Fruit fly (Drosophila melanogaster): ENCODE results near the gene Ziz.

The Ziz gene

DNA sequence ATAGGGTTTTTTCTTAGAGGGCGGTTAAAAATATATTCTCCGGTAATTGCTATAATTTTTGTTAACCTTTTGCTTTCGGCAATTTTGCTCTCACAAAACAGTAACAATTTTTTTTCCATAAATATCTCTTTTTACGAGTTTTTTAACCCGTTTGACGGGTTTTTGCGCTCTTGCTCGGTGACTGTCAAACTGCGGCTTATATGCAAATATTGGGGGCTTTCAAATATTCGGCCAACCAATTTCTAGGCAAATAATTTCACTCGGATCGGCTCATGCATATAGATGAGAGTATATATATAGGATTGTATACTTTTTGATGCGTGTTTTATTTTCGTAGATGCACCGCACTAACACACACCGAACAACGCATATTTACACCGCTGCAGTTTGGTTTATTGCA is 33.8 kb upstream of the Ziz start:
- no peak for TF ChIP-seq Vsx2 (GFP tag; optimal IDR thresholded peaks at IDR 0.05; ENCODE audit: partially characterized antibody)
- no peak for TF ChIP-seq Hnf4 (GFP tag; optimal IDR thresholded peaks at IDR 0.05)

DNA sequence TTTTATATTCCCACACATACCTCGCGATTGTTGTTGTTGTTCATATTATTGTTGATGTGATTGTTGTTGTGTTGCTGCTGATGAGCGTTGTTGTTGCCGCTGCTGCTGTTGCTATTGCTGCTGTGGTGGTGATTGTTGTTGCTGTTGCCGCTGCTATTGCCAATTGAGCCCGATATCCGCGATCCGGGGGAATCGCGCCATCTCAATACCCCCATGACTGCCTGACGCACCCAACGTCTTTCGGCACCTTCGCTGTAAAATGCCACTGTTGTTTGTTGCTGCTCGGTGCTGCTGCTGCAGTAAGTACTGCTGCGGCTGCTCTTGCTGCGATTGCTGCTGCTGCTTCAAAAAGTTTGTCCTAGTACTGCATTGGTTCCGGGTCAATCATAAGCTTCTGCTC is 33.1 kb upstream of the Ziz start:
- TF ChIP-seq Dfd (GFP tag; optimal IDR thresholded peaks at IDR 0.05) = peak; percentile 47
- no peak for TF ChIP-seq brk (GFP tag; optimal IDR thresholded peaks at IDR 0.05)

DNA sequence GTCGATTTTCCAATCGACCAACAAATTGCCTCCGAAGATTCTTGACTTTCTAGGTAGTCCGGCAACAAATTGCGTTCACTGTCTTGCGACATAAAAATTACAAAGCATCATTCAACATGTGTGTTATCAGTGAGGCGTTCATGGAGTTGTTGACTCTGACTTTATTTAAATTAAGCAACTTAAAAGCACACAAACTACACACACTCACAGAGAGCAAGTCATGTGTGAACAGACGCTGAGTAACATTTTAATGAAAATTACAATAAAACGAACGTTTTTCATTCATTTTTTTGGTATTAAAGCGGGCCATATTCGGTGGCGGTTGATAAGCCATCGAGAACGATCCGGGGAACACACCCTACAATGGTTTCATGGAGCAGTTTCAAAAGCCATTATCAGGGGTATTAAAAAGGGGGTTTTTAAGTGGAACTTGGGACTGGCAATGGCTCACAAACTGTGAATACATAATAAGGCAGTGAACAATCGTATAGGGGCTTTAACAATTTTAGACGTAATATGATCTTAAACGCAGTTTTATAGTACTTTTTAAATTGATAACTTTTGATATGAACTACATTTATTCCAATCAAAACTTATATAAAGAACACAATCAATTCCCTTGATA is 32.1 kb upstream of the Ziz start:
- TF ChIP-seq Abd-B (GFP tag; optimal IDR thresholded peaks at IDR 0.05) (no peak), Rel (GFP tag; optimal IDR thresholded peaks at IDR 0.05) (no peak), Rel (tag; optimal IDR thresholded peaks at IDR 0.05) (peak; percentile 70)

DNA sequence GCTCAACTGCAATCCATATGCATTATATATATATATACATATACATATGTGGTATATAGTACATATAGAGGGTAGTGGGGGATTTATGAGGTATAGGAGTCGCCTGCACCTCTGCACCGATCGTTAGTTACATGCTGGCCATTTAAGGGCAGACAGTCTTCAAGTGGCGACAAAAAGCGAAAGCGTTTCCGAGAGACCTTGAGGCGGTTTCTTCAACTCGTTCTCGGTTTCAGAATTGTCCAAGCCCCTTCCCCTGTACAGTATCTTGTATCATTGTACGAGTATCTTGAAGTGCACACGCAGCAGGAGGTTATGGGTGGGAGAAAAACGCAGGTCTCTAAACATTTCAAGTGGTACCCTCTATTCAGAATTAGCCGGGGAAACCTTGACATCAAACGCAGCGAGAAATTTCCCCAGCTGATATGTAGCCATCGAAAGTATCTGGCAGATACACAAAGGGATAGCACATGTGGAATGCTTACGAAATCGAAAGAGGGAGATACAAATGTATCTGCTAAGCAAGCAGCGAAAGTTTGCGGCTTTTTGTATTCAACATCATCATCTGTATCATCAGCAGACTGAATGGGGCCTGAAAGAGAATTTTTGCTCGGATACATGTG is 30.9 kb upstream of the Ziz start:
- TF ChIP-seq jim (GFP tag; optimal IDR thresholded peaks at IDR 0.05) (no peak), pan (optimal IDR thresholded peaks at IDR 0.05) (no peak), h (GFP tag; optimal IDR thresholded peaks at IDR 0.05) (peak; percentile 15)

DNA sequence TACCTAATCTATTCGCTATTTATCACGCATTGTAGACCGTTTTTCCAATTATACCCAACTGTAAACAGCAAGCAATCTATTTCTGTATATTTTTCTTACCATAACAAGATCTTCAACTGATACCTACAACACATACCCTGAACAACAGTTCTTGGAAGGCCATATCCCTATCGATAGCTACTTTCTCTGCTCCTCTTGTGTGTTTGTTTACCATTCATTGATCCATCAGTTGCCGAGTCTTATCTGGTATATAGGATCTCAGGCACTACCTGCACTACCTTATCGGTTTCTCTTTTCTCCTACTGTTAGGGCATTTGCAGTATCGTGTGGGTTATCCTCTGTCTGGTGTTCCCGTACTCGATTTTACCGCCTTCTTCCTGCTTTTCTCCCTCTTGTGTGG is 30.0 kb upstream of the Ziz start:
- TF ChIP-seq woc (GFP tag; optimal IDR thresholded peaks at IDR 0.05) (no peak), brk (GFP tag; optimal IDR thresholded peaks at IDR 0.05) (no peak), dl (GFP tag; optimal IDR thresholded peaks at IDR 0.05; ENCODE audit: insufficient read depth in 1 of 2, partially characterized antibody in 2 of 2) (no peak), OdsH (GFP tag; optimal IDR thresholded peaks at IDR 0.05) (no peak)

DNA sequence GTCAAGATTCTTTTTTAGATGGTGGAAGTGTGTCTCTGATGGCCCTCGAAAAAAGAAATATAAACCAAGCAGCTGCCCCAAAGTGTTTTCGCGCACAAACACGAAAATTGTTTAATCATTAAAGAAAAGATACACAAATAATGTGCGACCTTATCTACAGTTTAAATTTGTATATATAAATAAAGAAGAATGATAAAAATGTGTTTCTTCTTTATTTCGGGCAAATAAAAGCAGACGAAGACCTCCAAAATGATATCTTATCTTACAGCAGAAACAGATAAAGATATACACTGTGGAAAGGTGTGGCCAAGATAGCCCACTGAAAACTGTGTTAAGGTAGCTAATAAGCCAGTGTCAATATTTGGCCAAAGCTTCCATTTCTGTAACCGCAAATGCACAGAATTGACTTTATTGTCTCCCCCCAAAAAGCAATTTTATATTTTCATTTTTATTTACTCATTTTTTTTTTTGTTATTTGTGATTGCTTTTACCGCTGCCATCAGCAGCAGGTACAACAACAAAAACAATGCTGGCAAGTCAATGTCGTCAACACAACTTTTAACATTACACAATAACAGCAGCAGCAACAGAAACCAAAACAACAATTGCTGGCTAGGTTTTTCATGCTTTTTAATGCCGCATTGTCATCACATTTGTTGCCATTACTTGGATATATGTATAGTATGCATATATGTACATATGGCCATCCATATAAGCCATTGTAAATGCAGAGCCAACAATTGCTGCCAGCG is 29.2 kb upstream of the Ziz start:
- TF ChIP-seq OdsH (GFP tag; optimal IDR thresholded peaks at IDR 0.05) (no peak), HLH106 (tag; optimal IDR thresholded peaks at IDR 0.05) (no peak), Hr83 (GFP tag; optimal IDR thresholded peaks at IDR 0.05; ENCODE audit: poor library complexity, severe bottlenecking) (peak; percentile 54), rgr (GFP tag; optimal IDR thresholded peaks at IDR 0.05) (peak; percentile 14), h (GFP tag; optimal IDR thresholded peaks at IDR 0.05) (peak; percentile 2), tai (GFP tag; optimal IDR thresholded peaks at IDR 0.05) (no peak), Sp1 (GFP tag; optimal IDR thresholded peaks at IDR 0.05) (peak; percentile 11), usp (GFP tag; optimal IDR thresholded peaks at IDR 0.05) (no peak)

- peak in 1 of 2 experiments; percentile 19 for TF ChIP-seq foxo (GFP tag; optimal IDR thresholded peaks at IDR 0.05)
- peak; percentile 30 for TF ChIP-seq Hr83 (GFP tag; optimal IDR thresholded peaks at IDR 0.05; ENCODE audit: poor library complexity, severe bottlenecking)
- peak; percentile 2 for TF ChIP-seq fru (GFP tag; optimal IDR thresholded peaks at IDR 0.05)
- TF ChIP-seq rgr (GFP tag; optimal IDR thresholded peaks at IDR 0.05) = peak; percentile 60
- TF ChIP-seq h (GFP tag; optimal IDR thresholded peaks at IDR 0.05) = peak; percentile 28
- peak; percentile 10 for TF ChIP-seq OdsH (GFP tag; optimal IDR thresholded peaks at IDR 0.05)
- TF ChIP-seq pan (optimal IDR thresholded peaks at IDR 0.05) = no peak
- no peak for TF ChIP-seq CG9705 (GFP tag; optimal IDR thresholded peaks at IDR 0.05)
Measured at dm6 chr2L:7523564-7523963, 27.5 kb upstream of the Ziz start.

dm6 chr2L:7522737-7523136 is 26.6 kb upstream of the Ziz start:
- no peak for TF ChIP-seq CG9705 (GFP tag; optimal IDR thresholded peaks at IDR 0.05)
- no peak for TF ChIP-seq GATAd (GFP tag; optimal IDR thresholded peaks at IDR 0.05)
- no peak for TF ChIP-seq jim (GFP tag; optimal IDR thresholded peaks at IDR 0.05)
- no peak for TF ChIP-seq Myc (optimal IDR thresholded peaks at IDR 0.05)
- no peak for TF ChIP-seq Hnf4 (GFP tag; optimal IDR thresholded peaks at IDR 0.05)
- no peak for TF ChIP-seq CG32264 (GFP tag; optimal IDR thresholded peaks at IDR 0.05)
- no peak for TF ChIP-seq lola (GFP tag; optimal IDR thresholded peaks at IDR 0.05)
- TF ChIP-seq brk (GFP tag; optimal IDR thresholded peaks at IDR 0.05) = no peak
- no peak for TF ChIP-seq Hr78 (GFP tag; optimal IDR thresholded peaks at IDR 0.05)
- no peak for TF ChIP-seq Dfd (GFP tag; optimal IDR thresholded peaks at IDR 0.05)
- TF ChIP-seq CrebA (GFP tag; optimal IDR thresholded peaks at IDR 0.05; ENCODE audit: borderline replicate concordance) = no peak
- no peak for TF ChIP-seq Jra (GFP tag; optimal IDR thresholded peaks at IDR 0.05)
- TF ChIP-seq fru (GFP tag; optimal IDR thresholded peaks at IDR 0.05) = no peak
- TF ChIP-seq woc (GFP tag; optimal IDR thresholded peaks at IDR 0.05) = no peak
- no peak for TF ChIP-seq dmrt93B (GFP tag; optimal IDR thresholded peaks at IDR 0.05)
